Worm (Caenorhabditis elegans): ENCODE measurements around the gene R02F11.11.

R02F11.11 gene

ce11 chrV:4810653-4811052 lies 19.0 kb downstream of the R02F11.11 start:
- TF ChIP-seq madf-8 (GFP tag; conservative IDR thresholded peaks at IDR 0.05): 0 out of 2 replicates have a peak, but pooled peaks have one; percentile 21
- TF ChIP-seq dpl-1 (GFP tag; optimal IDR thresholded peaks at IDR 0.05): peak; percentile 5
- TF ChIP-seq let-526 (GFP tag; IDR thresholded peaks at IDR 0.05): no peak
- TF ChIP-seq zfh-2 (GFP tag; conservative IDR thresholded peaks at IDR 0.05): peak; percentile 89
- 0 out of 2 replicates have a peak, but pooled peaks have one; percentile 36 for TF ChIP-seq madf-6 (GFP tag; IDR thresholded peaks at IDR 0.05)
- TF ChIP-seq mcd-1 (GFP tag; IDR thresholded peaks at IDR 0.05): peak; percentile 60
- TF ChIP-seq chd-7 (tag; optimal IDR thresholded peaks at IDR 0.05): no peak
- no peak for TF ChIP-seq cebp-1 (GFP tag; IDR thresholded peaks at IDR 0.05)
- TF ChIP-seq cebp-1 (tag; optimal IDR thresholded peaks at IDR 0.05): peak; percentile 3
- no peak for TF ChIP-seq ztf-22 (GFP tag; optimal IDR thresholded peaks at IDR 0.05)
- no peak for TF ChIP-seq unc-130 (GFP tag; optimal IDR thresholded peaks at IDR 0.05)
- no peak for TF ChIP-seq egl-18 (GFP tag; IDR thresholded peaks at IDR 0.05)
- TF ChIP-seq egrh-3 (GFP tag; IDR thresholded peaks at IDR 0.05): peak; percentile 54; the same call in 1 of the 2 replicates
- TF ChIP-seq lin-35 (GFP tag; optimal IDR thresholded peaks at IDR 0.05): peak in 1 of 3 experiments; percentile 5
- TF ChIP-seq D2030.7 (GFP tag; IDR thresholded peaks at IDR 0.05): no peak
- peak; percentile 5 for TF ChIP-seq ceh-27 (GFP tag; optimal IDR thresholded peaks at IDR 0.05)
- peak; percentile 12 for TF ChIP-seq attf-5 (GFP tag; optimal IDR thresholded peaks at IDR 0.05)

DNA sequence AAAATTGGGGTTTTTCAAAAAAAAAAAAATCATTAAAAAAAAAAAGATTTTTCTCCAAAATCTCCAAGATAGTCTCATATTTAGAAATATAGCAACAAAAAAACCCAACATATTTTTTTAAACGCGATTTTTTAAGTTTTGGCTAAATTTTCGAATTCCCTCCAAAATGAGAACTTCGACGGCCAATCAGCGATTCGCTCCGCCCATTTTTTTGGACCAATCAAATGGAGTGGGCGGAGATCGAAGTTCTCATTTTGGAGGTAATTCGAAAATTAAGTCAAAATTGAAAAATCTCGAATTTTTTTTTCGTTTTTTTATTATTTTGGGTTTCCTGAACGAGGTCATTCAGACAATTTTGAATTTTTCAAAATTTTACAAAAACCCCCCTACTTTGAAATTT lies 22.2 kb downstream of the R02F11.11 start:
- TF ChIP-seq efl-1 (GFP tag; optimal IDR thresholded peaks at IDR 0.05) (no peak), ceh-58 (GFP tag; IDR thresholded peaks at IDR 0.05) (no peak), K12H6.12 (tag; optimal IDR thresholded peaks at IDR 0.05) (no peak), lin-40 (tag; optimal IDR thresholded peaks at IDR 0.05) (no peak), let-526 (GFP tag; IDR thresholded peaks at IDR 0.05) (no peak), unc-62 (GFP tag; optimal IDR thresholded peaks at IDR 0.05) (no peak), ztf-28 (GFP tag; IDR thresholded peaks at IDR 0.05) (no peak), dpff-1 (tag; optimal IDR thresholded peaks at IDR 0.05) (no peak), nhr-27 (tag; optimal IDR thresholded peaks at IDR 0.05) (no peak), lag-1 (GFP tag; IDR thresholded peaks at IDR 0.05) (no peak), akir-1 (GFP tag; optimal IDR thresholded peaks at IDR 0.05) (no peak)

- no peak for TF ChIP-seq mes-4 (tag; optimal IDR thresholded peaks at IDR 0.05)
- peak; percentile 31; the same call in 1 of the 2 replicates for TF ChIP-seq madf-6 (GFP tag; IDR thresholded peaks at IDR 0.05)
Measured at ce11 chrV:4818563-4818962, 26.9 kb downstream of the R02F11.11 start, which contains the start of gene ccep-97. TSS of gene ccep-97 (minus strand) at chrV:4818663.

- no peak for TF ChIP-seq hlh-26 (GFP tag; conservative IDR thresholded peaks at IDR 0.05)
- no peak for TF ChIP-seq gei-17 (GFP tag; optimal IDR thresholded peaks at IDR 0.05)
- TF ChIP-seq C17E4.6 (GFP tag; IDR thresholded peaks at IDR 0.05): no peak
- no peak for TF ChIP-seq ztf-26 (tag; optimal IDR thresholded peaks at IDR 0.05)
- TF ChIP-seq madf-10 (tag; optimal IDR thresholded peaks at IDR 0.05): no peak
- TF ChIP-seq somi-1 (GFP tag; optimal IDR thresholded peaks at IDR 0.05): peak; percentile 36
- TF ChIP-seq xnd-1 (tag; optimal IDR thresholded peaks at IDR 0.05): no peak
- no peak for TF ChIP-seq hmg-20 (GFP tag; IDR thresholded peaks at IDR 0.05)
- TF ChIP-seq ztf-6 (GFP tag; IDR thresholded peaks at IDR 0.05): no peak
- peak; percentile 84 for TF ChIP-seq cebp-1 (GFP tag; IDR thresholded peaks at IDR 0.05)
- peak; percentile 95 for TF ChIP-seq cebp-1 (tag; optimal IDR thresholded peaks at IDR 0.05)
- no peak for TF ChIP-seq ama-1 (optimal IDR thresholded peaks at IDR 0.05)
- no peak for TF ChIP-seq ama-1 (GFP tag; optimal IDR thresholded peaks at IDR 0.05)
Measured at ce11 chrV:4820601-4821000, 28.9 kb downstream of the R02F11.11 start.
